Fruit fly (Drosophila melanogaster): Measurements from ENCODE around the gene CG32219.

Gene CG32219

dm6 chr3L:19902560-19903399 is 48.2 kb downstream of the CG32219 start (continued):
- TF ChIP-seq Dll (GFP tag; IDR thresholded peaks at IDR 0.05; ENCODE audit: partially characterized antibody), result no peak
- TF ChIP-seq gcm2 (GFP tag; optimal IDR thresholded peaks at IDR 0.05), result peak; percentile 87
- peak; percentile 93 for TF ChIP-seq CG17385 (GFP tag; optimal IDR thresholded peaks at IDR 0.05)
- peak; percentile 97 for TF ChIP-seq CG9932 (GFP tag; IDR thresholded peaks at IDR 0.05)
- peak; percentile 93; the same call in 1 of the 3 replicates for TF ChIP-seq CG2199 (GFP tag; IDR thresholded peaks at IDR 0.05)
- peak; percentile 95 for TF ChIP-seq CG8924 (tag; optimal IDR thresholded peaks at IDR 0.05)
- TF ChIP-seq CG12299 (tag; optimal IDR thresholded peaks at IDR 0.05), result peak; percentile 87
- TF ChIP-seq cas (GFP tag; IDR thresholded peaks at IDR 0.05), result peak; percentile 80
- TF ChIP-seq CG15514 (GFP tag; optimal IDR thresholded peaks at IDR 0.05), result peak; percentile 90
- peak; percentile 17 for TF ChIP-seq BEAF-32 (GFP tag; optimal IDR thresholded peaks at IDR 0.05)
- TF ChIP-seq CG14860 (GFP tag; IDR thresholded peaks at IDR 0.05; ENCODE audit: partially characterized antibody), result no peak
- TF ChIP-seq Antp (GFP tag; optimal IDR thresholded peaks at IDR 0.05), result peak; percentile 98
- TF ChIP-seq Dbx (GFP tag; IDR thresholded peaks at IDR 0.05), result peak; percentile 91
- TF ChIP-seq bab2 (GFP tag; optimal IDR thresholded peaks at IDR 0.05), result peak; percentile 97
- peak; percentile 89 for TF ChIP-seq CG14441 (GFP tag; IDR thresholded peaks at IDR 0.05)
- TF ChIP-seq HmgD (GFP tag; optimal IDR thresholded peaks at IDR 0.05), result peak; percentile 77
- TF ChIP-seq crp (GFP tag; optimal IDR thresholded peaks at IDR 0.05), result peak in 1 of 2 experiments; percentile 57
- TF ChIP-seq CG1603 (tag; optimal IDR thresholded peaks at IDR 0.05), result peak; percentile 97
- no peak for TF ChIP-seq CG2129 (GFP tag; IDR thresholded peaks at IDR 0.05; ENCODE audit: partially characterized antibody)
- TF ChIP-seq da (GFP tag; optimal IDR thresholded peaks at IDR 0.05), result peak; percentile 87
- no peak for TF ChIP-seq tna (GFP tag; IDR thresholded peaks at IDR 0.05; ENCODE audit: partially characterized antibody)
- TF ChIP-seq phol (tag; optimal IDR thresholded peaks at IDR 0.05), result peak; percentile 90
- peak; percentile 64 for TF ChIP-seq CG30020 (tag; optimal IDR thresholded peaks at IDR 0.05)
- peak; percentile 92 for TF ChIP-seq Hr3 (GFP tag; optimal IDR thresholded peaks at IDR 0.05)
- TF ChIP-seq vvl (GFP tag; IDR thresholded peaks at IDR 0.05), result peak; percentile 95
- peak; percentile 87 for TF ChIP-seq CG18262 (tag; optimal IDR thresholded peaks at IDR 0.05)
- peak; percentile 91 for TF ChIP-seq wek (GFP tag; optimal IDR thresholded peaks at IDR 0.05)
- peak; percentile 77 for TF ChIP-seq CG7928 (GFP tag; optimal IDR thresholded peaks at IDR 0.05)
- peak; percentile 95 for TF ChIP-seq bcd (GFP tag; optimal IDR thresholded peaks at IDR 0.05)
- TF ChIP-seq grau (tag; optimal IDR thresholded peaks at IDR 0.05), result peak; percentile 95
- no peak for TF ChIP-seq Opbp (GFP tag; IDR thresholded peaks at IDR 0.05; ENCODE audit: partially characterized antibody)
- TF ChIP-seq CG8944 (GFP tag; optimal IDR thresholded peaks at IDR 0.05), result peak; percentile 94
- peak; percentile 91 for TF ChIP-seq jumu (GFP tag; optimal IDR thresholded peaks at IDR 0.05)
- peak; percentile 96 for TF ChIP-seq CG12219 (GFP tag; optimal IDR thresholded peaks at IDR 0.05)
- TF ChIP-seq CG14965 (GFP tag; optimal IDR thresholded peaks at IDR 0.05; ENCODE audit: borderline replicate concordance), result peak; percentile 77
- TF ChIP-seq CG34376 (GFP tag; optimal IDR thresholded peaks at IDR 0.05), result peak; percentile 83
- peak; percentile 80 for TF ChIP-seq ash1 (GFP tag; optimal IDR thresholded peaks at IDR 0.05)
- peak; percentile 90 for TF ChIP-seq Abd-B (GFP tag; optimal IDR thresholded peaks at IDR 0.05)
- peak; percentile 83 for TF ChIP-seq Sox100B (GFP tag; optimal IDR thresholded peaks at IDR 0.05)
- peak; percentile 92 for TF ChIP-seq emc (GFP tag; optimal IDR thresholded peaks at IDR 0.05)
- TF ChIP-seq aop (GFP tag; IDR thresholded peaks at IDR 0.05), result peak; percentile 70
- peak; percentile 55 for TF ChIP-seq YL-1 (GFP tag; optimal IDR thresholded peaks at IDR 0.05)
- no peak for TF ChIP-seq amos (GFP tag; IDR thresholded peaks at IDR 0.05; ENCODE audit: partially characterized antibody)
- peak; percentile 77 for TF ChIP-seq zen (tag; optimal IDR thresholded peaks at IDR 0.05)
- peak; percentile 92 for TF ChIP-seq NK7.1 (GFP tag; optimal IDR thresholded peaks at IDR 0.05)
- TF ChIP-seq sd (tag; optimal IDR thresholded peaks at IDR 0.05), result peak; percentile 79
- TF ChIP-seq Fer2 (tag; optimal IDR thresholded peaks at IDR 0.05), result peak; percentile 69

All from whole organism, embryonic.